Worm (Caenorhabditis elegans) whole organism, late embryonic: ENCODE results near the gene W01B6.3.

ENCODE experiments used
- ama-1 ChIP-seq: fragments of 150-350 bp; optimal IDR thresholded peaks from 2 replicates; lab custom pipeline; 2014
- hlh-8 ChIP-seq: sonication (generic microtip); optimal IDR thresholded peaks from 2 replicates; lab custom pipeline; 2016; ENCODE audit warnings: missing genotype, missing genetic modification characterization, missing compliant biosample characterization
- pros-1 ChIP-seq: fragments of 150-350 bp; optimal IDR thresholded peaks from 2 replicates; lab custom pipeline; 2014; ENCODE audit warnings: missing biosample characterization, missing genetic modification reagents, missing genetic modification characterization
- unc-55 ChIP-seq: sonication (generic microtip); optimal IDR thresholded peaks from 2 replicates; lab custom pipeline; 2017; ENCODE audit warnings: missing biosample characterization, missing genetic modification reagents, missing genetic modification characterization

ce11 chrIV:10066456-10066855 is 6.0 kb downstream of the W01B6.3 start:
- no peak for TF ChIP-seq ama-1
- TF ChIP-seq hlh-8 (tag; lab: Kevin White, UChicago): no peak
- no peak for TF ChIP-seq pros-1 (tag; lab: Kevin White, UChicago)
- TF ChIP-seq unc-55 (GFP tag; lab: Kevin White, UChicago): no peak
